Worm (Caenorhabditis elegans): ENCODE data around the gene C53A5.16.

DNA sequence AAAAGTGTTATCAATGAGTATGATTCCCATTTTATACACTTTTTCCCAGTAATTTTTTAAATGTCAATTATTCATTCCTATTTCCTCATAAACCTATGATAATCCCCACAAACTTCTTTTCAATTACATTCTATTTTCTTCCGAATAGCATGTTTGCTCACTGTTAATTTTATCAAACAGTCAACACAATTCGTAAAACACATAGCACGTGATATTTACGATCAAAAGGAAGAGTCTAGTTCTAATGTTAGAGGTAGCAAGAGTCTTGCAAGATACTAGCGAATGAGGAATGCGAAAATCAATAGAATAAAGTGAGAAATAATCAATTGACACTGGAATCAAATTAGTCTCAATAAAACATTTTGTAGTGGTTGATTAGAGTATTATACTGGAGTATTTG is 16.9 kb upstream of the C53A5.16 start:
- no peak for TF ChIP-seq nhr-237 (tag; optimal IDR thresholded peaks at IDR 0.05)
- TF ChIP-seq snpc-4 (tag; optimal IDR thresholded peaks at IDR 0.05): no peak
- TF ChIP-seq lsy-2 (tag; optimal IDR thresholded peaks at IDR 0.05): no peak
- no peak for TF ChIP-seq aly-2 (tag; optimal IDR thresholded peaks at IDR 0.05)
- no peak for TF ChIP-seq nhr-10 (tag; optimal IDR thresholded peaks at IDR 0.05)
- TF ChIP-seq mdl-1 (tag; optimal IDR thresholded peaks at IDR 0.05): no peak
- no peak for TF ChIP-seq blmp-1 (tag; optimal IDR thresholded peaks at IDR 0.05; ENCODE audit: insufficient read depth)
- no peak for TF ChIP-seq unc-62 (GFP tag; optimal IDR thresholded peaks at IDR 0.05)
- no peak for TF ChIP-seq ztf-1 (GFP tag; conservative IDR thresholded peaks at IDR 0.05)
- no peak for TF ChIP-seq R02D3.7 (tag; optimal IDR thresholded peaks at IDR 0.05)
- no peak for TF ChIP-seq ZK546.5 (tag; optimal IDR thresholded peaks at IDR 0.05)
